Worm (Caenorhabditis elegans): ENCODE measurements around the gene ZK546.4.
A peak's percentile ranks its signal among the peaks of the same experiment; 100 is the strongest.

- no peak for TF ChIP-seq elt-1 (tag; optimal IDR thresholded peaks at IDR 0.05)
- no peak for TF ChIP-seq unc-62 (GFP tag; optimal IDR thresholded peaks at IDR 0.05)
- TF ChIP-seq nhr-237 (tag; optimal IDR thresholded peaks at IDR 0.05): no peak
- no peak for TF ChIP-seq fkh-10 (GFP tag; optimal IDR thresholded peaks at IDR 0.05)
- no peak for TF ChIP-seq zag-1 (tag; optimal IDR thresholded peaks at IDR 0.05)
- TF ChIP-seq pqm-1 (tag; optimal IDR thresholded peaks at IDR 0.05): no peak
- no peak for TF ChIP-seq aly-2 (tag; optimal IDR thresholded peaks at IDR 0.05)
- peak; percentile 93 for TF ChIP-seq skn-1 (tag; optimal IDR thresholded peaks at IDR 0.05)
- no peak for TF ChIP-seq ztf-11 (tag; optimal IDR thresholded peaks at IDR 0.05)
- TF ChIP-seq elt-2 (tag; optimal IDR thresholded peaks at IDR 0.05): peak; percentile 22
Measured at ce11 chrII:4908160-4908559, 29.7 kb upstream of the ZK546.4 start.

Data from whole organism, L3 larva.